Worm (Caenorhabditis elegans) whole organism, L4/young adult: ENCODE results near the gene gut-2.

Experiments used
- W03F9.2 ChIP-seq: fragments of 150-350 bp; optimal IDR thresholded peaks from 2 replicates; lab custom pipeline; 2014; ENCODE audit warnings: missing biosample characterization, missing genetic modification characterization
- dao-5 ChIP-seq: sonication (generic microtip); optimal IDR thresholded peaks from 2 replicates; lab custom pipeline; 2016; ENCODE audit warnings: missing genotype, missing genetic modification characterization, moderate library complexity, missing compliant biosample characterization
- him-1 ChIP-seq: sonication (generic microtip); optimal IDR thresholded peaks from 2 replicates; lab custom pipeline; 2016; ENCODE audit warnings: missing genotype, missing genetic modification reagents, missing genetic modification characterization, missing compliant biosample characterization

ce11 chrV:13515115-13515514 is 17.6 kb downstream of the gut-2 start, which contains the start of gene semi-1:
- TF ChIP-seq W03F9.2 = no peak
- no peak for TF ChIP-seq him-1 (tag; lab: Kevin White, UChicago)
- no peak for TF ChIP-seq dao-5
